Worm (Caenorhabditis elegans): ENCODE results near the gene clc-29.

ce11 chrIII:8312393-8312792 lies 35.3 kb downstream of the clc-29 start, which contains the start of gene F10E9.2:
- TF ChIP-seq nhr-28 (tag; optimal IDR thresholded peaks at IDR 0.05): no peak
- no peak for TF ChIP-seq unc-62 (GFP tag; optimal IDR thresholded peaks at IDR 0.05)
- TF ChIP-seq elt-1 (tag; optimal IDR thresholded peaks at IDR 0.05; ENCODE audit: borderline replicate concordance, insufficient read depth): no peak
- TF ChIP-seq mep-1 (tag; optimal IDR thresholded peaks at IDR 0.05): no peak
- TF ChIP-seq M03D4.4 (tag; optimal IDR thresholded peaks at IDR 0.05): no peak
- TF ChIP-seq blmp-1 (tag; optimal IDR thresholded peaks at IDR 0.05): no peak
- no peak for TF ChIP-seq unc-39 (tag; optimal IDR thresholded peaks at IDR 0.05)
- no peak for TF ChIP-seq nhr-12 (tag; optimal IDR thresholded peaks at IDR 0.05)
